Worm (Caenorhabditis elegans): ENCODE data around the gene clec-229.

clec-229 gene

DNA sequence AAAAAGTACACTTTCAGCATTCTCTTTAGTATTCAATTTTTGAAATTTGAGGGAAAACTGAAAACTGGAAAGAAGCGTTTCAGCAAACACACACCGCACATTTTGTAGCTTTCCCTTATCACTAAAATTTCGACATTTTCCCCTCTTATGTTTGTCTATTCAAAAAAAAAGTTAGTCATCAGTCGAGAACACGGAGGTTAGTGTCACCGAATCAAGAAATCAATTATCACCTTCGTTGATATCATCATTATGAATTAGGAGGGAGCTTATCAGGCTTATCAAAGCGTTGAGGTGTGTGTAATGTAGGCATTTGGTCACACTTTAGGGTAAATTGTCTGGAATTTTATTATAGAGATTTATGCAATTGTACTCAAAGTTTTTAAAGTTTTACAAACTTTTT lies 42.7 kb downstream of the clec-229 start, which contains the start of gene cpr-3 (continued):
- TF ChIP-seq pha-4 (GFP tag; IDR thresholded peaks at IDR 0.05) = no peak; the same call in 1 of the 2 replicates
- TF ChIP-seq pha-4 (tag; optimal IDR thresholded peaks at IDR 0.05) = no peak
- no peak for TF ChIP-seq daf-16 (GFP tag; optimal IDR thresholded peaks at IDR 0.05)
- TF ChIP-seq daf-16 (tag; optimal IDR thresholded peaks at IDR 0.05) = peak; percentile 85
- no peak for TF ChIP-seq lin-15B (tag; optimal IDR thresholded peaks at IDR 0.05)
- TF ChIP-seq aha-1 (tag) = no peak
- TF ChIP-seq ZK337.2 (GFP tag; IDR thresholded peaks at IDR 0.05) = no peak
- no peak for TF ChIP-seq egl-43 (GFP tag; IDR thresholded peaks at IDR 0.05)
- peak; percentile 49 for TF ChIP-seq hlh-30 (tag; optimal IDR thresholded peaks at IDR 0.05; ENCODE audit: insufficient read depth)

- TF ChIP-seq daf-12 (tag; optimal IDR thresholded peaks at IDR 0.05) (no peak), saeg-2 (GFP tag; IDR thresholded peaks at IDR 0.05) (no peak), R02D3.7 (tag; optimal IDR thresholded peaks at IDR 0.05) (no peak), lin-39 (tag; optimal IDR thresholded peaks at IDR 0.05) (no peak), F10B5.3 (tag; optimal IDR thresholded peaks at IDR 0.05) (no peak), dmd-9 (GFP tag; IDR thresholded peaks at IDR 0.05) (no peak), lin-1 (GFP tag; IDR thresholded peaks at IDR 0.05) (no peak), skn-1 (tag; optimal IDR thresholded peaks at IDR 0.05) (no peak), ama-1 (optimal IDR thresholded peaks at IDR 0.05) (no peak), gei-8 (GFP tag; optimal IDR thresholded peaks at IDR 0.05) (no peak), madf-9 (GFP tag; conservative IDR thresholded peaks at IDR 0.05) (no peak), cey-2 (tag; optimal IDR thresholded peaks at IDR 0.05; ENCODE audit: borderline replicate concordance, insufficient read depth) (no peak), tag-97 (GFP tag; IDR thresholded peaks at IDR 0.05) (no peak)
Measured at ce11 chrV:15293865-15294264, 47.4 kb downstream of the clec-229 start, which contains the start of gene str-96. str-96 (minus strand) TSS chrV:15293965.

DNA sequence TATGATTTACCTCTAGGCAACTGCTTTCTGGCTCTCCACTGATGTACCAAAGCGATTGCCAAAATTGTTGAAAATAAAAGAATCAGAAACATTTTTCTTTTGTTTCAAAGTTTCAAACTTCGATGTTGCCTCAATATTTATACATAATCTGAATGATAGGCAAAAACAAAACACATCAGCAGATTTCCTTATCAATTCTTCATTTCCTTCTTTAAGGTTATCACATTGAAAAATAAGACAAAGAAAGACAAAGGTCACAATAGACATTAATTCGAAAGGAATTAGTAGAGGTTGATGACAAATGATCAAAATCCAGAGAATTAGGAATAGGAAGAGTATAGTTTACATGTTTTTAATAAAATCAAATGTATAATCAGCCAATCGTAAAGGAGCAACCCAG lies 50.3 kb downstream of the clec-229 start, which contains the start of gene cyp-34A2:
Gene cyp-34A2, minus strand, starts transcription at position 101 of the 400 bp plus-strand sequence.
- TF ChIP-seq zip-11 (GFP tag; IDR thresholded peaks at IDR 0.05) = no peak
- no peak for TF ChIP-seq zfp-3 (GFP tag; conservative IDR thresholded peaks at IDR 0.05)
- no peak for TF ChIP-seq nhr-77 (tag; optimal IDR thresholded peaks at IDR 0.05)
- no peak for TF ChIP-seq nhr-48 (tag; optimal IDR thresholded peaks at IDR 0.05)
- no peak for TF ChIP-seq ceh-62 (tag; optimal IDR thresholded peaks at IDR 0.05)
- TF ChIP-seq snpc-4 (tag; optimal IDR thresholded peaks at IDR 0.05) = no peak
- no peak for TF ChIP-seq R02D3.7 (tag; optimal IDR thresholded peaks at IDR 0.05)
- no peak for TF ChIP-seq T20F7.1 (GFP tag; optimal IDR thresholded peaks at IDR 0.05)
- TF ChIP-seq cey-2 (tag; optimal IDR thresholded peaks at IDR 0.05; ENCODE audit: borderline replicate concordance, insufficient read depth) = no peak
- TF ChIP-seq madf-5 (GFP tag; IDR thresholded peaks at IDR 0.05) = no peak
- TF ChIP-seq spr-3 (GFP tag; optimal IDR thresholded peaks at IDR 0.05) = no peak
- TF ChIP-seq unc-39 (tag; optimal IDR thresholded peaks at IDR 0.05) = no peak
- TF ChIP-seq dmd-9 (GFP tag; IDR thresholded peaks at IDR 0.05) = no peak
- TF ChIP-seq ZK546.5 (tag; optimal IDR thresholded peaks at IDR 0.05) = no peak
- TF ChIP-seq skn-1 (tag; optimal IDR thresholded peaks at IDR 0.05) = no peak
- no peak for TF ChIP-seq nhr-237 (tag; optimal IDR thresholded peaks at IDR 0.05)
- TF ChIP-seq dpl-1 (GFP tag; optimal IDR thresholded peaks at IDR 0.05) = no peak
- TF ChIP-seq lim-7 (GFP tag; IDR thresholded peaks at IDR 0.05) = no peak
- no peak for TF ChIP-seq madf-9 (GFP tag; conservative IDR thresholded peaks at IDR 0.05)
- TF ChIP-seq mdl-1 (tag; optimal IDR thresholded peaks at IDR 0.05) = no peak
